Fruit fly (Drosophila melanogaster) whole organism, embryonic: ENCODE measurements around the gene CG44094.
A peak's percentile ranks its signal among the peaks of the same experiment; 100 is the strongest.

Experiments
- Asciz ChIP-seq: fragments of 200-800 bp; sonication (Bioruptor generic); optimal IDR thresholded peaks from 2 replicates; lab custom pipeline; 2017; ENCODE audit warnings: missing biosample characterization, mild to moderate bottlenecking, missing genetic modification characterization, missing genetic modification reagents
- Atf3 ChIP-seq: fragments of 200-800 bp; sonication (Bioruptor generic); optimal IDR thresholded peaks from 3 replicates; lab custom pipeline; 2016; ENCODE audit warnings: missing biosample characterization, missing genetic modification characterization
- BEAF-32 ChIP-seq: fragments of 200-800 bp; sonication (Bioruptor generic); optimal IDR thresholded peaks from 3 replicates; lab custom pipeline; 2017; ENCODE audit warnings: missing biosample characterization, missing genetic modification characterization, mild to moderate bottlenecking, moderate library complexity, missing genetic modification reagents
- CG10979 ChIP-seq: fragments of 200-800 bp; sonication (Bioruptor generic); optimal IDR thresholded peaks from 2 replicates; lab custom pipeline; 2018; ENCODE audit warnings: missing biosample characterization, mild to moderate bottlenecking, missing genetic modification characterization, moderate library complexity
- CG11398 ChIP-seq: fragments of 200-800 bp; sonication (Bioruptor generic); optimal IDR thresholded peaks from 2 replicates; lab custom pipeline; 2016; ENCODE audit warnings: missing biosample characterization, missing genetic modification characterization
- CG12391 ChIP-seq: fragments of 200-800 bp; sonication (Bioruptor generic); optimal IDR thresholded peaks from 3 replicates; lab custom pipeline; 2018; ENCODE audit warnings: missing biosample characterization, mild to moderate bottlenecking, missing genetic modification characterization, moderate library complexity
- CG14965 ChIP-seq: fragments of 200-800 bp; sonication (Bioruptor generic); optimal IDR thresholded peaks from 2 replicates; lab custom pipeline; 2016; ENCODE audit warnings: missing biosample characterization, missing genetic modification characterization, borderline replicate concordance
- CG15011 ChIP-seq: fragments of 200-800 bp; sonication (Bioruptor generic); optimal IDR thresholded peaks from 3 replicates; lab custom pipeline; 2018; ENCODE audit warnings: missing biosample characterization, mild to moderate bottlenecking, missing genetic modification characterization
- CG15696 ChIP-seq: fragments of 200-800 bp; sonication (Bioruptor generic); optimal IDR thresholded peaks from 2 replicates; lab custom pipeline; 2019; ENCODE audit warnings: missing biosample characterization, mild to moderate bottlenecking, missing genetic modification characterization, moderate library complexity
- CG1603 ChIP-seq: fragments of 200-800 bp; sonication (Bioruptor generic); optimal IDR thresholded peaks from 2 replicates; lab custom pipeline; 2019; ENCODE audit warnings: missing biosample characterization, mild to moderate bottlenecking, missing genetic modification characterization, moderate library complexity
- CG16815 ChIP-seq: fragments of 200-800 bp; sonication (Bioruptor generic); optimal IDR thresholded peaks from 3 replicates; lab custom pipeline; 2017; ENCODE audit warnings: missing biosample characterization, mild to moderate bottlenecking, missing genetic modification characterization
- CG18476 ChIP-seq: fragments of 200-800 bp; sonication (Bioruptor generic); optimal IDR thresholded peaks from 2 replicates; lab custom pipeline; 2016; ENCODE audit warnings: missing biosample characterization, mild to moderate bottlenecking, missing genetic modification characterization
- CG2202 ChIP-seq: fragments of 200-800 bp; sonication (Bioruptor generic); optimal IDR thresholded peaks from 2 replicates; lab custom pipeline; 2018; ENCODE audit warnings: missing biosample characterization, mild to moderate bottlenecking, missing genetic modification characterization
- CG2889 ChIP-seq: fragments of 200-800 bp; sonication (Bioruptor generic); IDR thresholded peaks from 3 replicates; pipeline ENCODE4 v1.3.6; 2022; ENCODE audit warnings: missing biosample characterization, missing genetic modification characterization
- CG30403 ChIP-seq: fragments of 200-800 bp; sonication (Bioruptor generic); optimal IDR thresholded peaks from 3 replicates; lab custom pipeline; 2016; ENCODE audit warnings: missing biosample characterization, missing genetic modification characterization
- CG31224 ChIP-seq: fragments of 200-800 bp; sonication (Bioruptor generic); IDR thresholded peaks from 2 replicates; pipeline ENCODE4 v1.3.6; 2022; ENCODE audit warnings: missing biosample characterization, missing genetic modification characterization
- CG31441 ChIP-seq: fragments of 200-800 bp; sonication (Bioruptor generic); IDR thresholded peaks from 2 replicates; pipeline ENCODE4 v1.3.6; 2022; ENCODE audit warnings: missing biosample characterization, missing genetic modification characterization
- CG34224 ChIP-seq: fragments of 200-800 bp; sonication (Bioruptor generic); IDR thresholded peaks from 3 replicates; pipeline ENCODE4 v1.3.6; 2022; ENCODE audit warnings: missing biosample characterization, missing genetic modification characterization; ENCODE audit not compliant: partially characterized antibody
- CG4617 ChIP-seq: fragments of 200-800 bp; sonication (Bioruptor generic); optimal IDR thresholded peaks from 3 replicates; lab custom pipeline; 2016; ENCODE audit warnings: missing biosample characterization, missing genetic modification characterization, borderline replicate concordance
- CG6175 ChIP-seq: fragments of 200-800 bp; sonication (Bioruptor generic); IDR thresholded peaks from 3 replicates; pipeline ENCODE4 v1.3.6; 2022; ENCODE audit warnings: missing biosample characterization, missing genetic modification characterization
- CG7928 ChIP-seq: fragments of 200-800 bp; sonication (Bioruptor generic); optimal IDR thresholded peaks from 2 replicates; lab custom pipeline; 2017; ENCODE audit warnings: missing biosample characterization, mild to moderate bottlenecking, missing genetic modification characterization
- CG9817 ChIP-seq: fragments of 200-800 bp; sonication (Bioruptor generic); optimal IDR thresholded peaks from 2 replicates; lab custom pipeline; 2018; ENCODE audit warnings: missing biosample characterization, mild to moderate bottlenecking, missing genetic modification characterization, moderate library complexity
- CTCF ChIP-seq: fragments of 200-800 bp; sonication (Bioruptor generic); optimal IDR thresholded peaks from 2 replicates; lab custom pipeline; 2017; ENCODE audit warnings: missing biosample characterization, mild to moderate bottlenecking, missing genetic modification characterization, moderate library complexity
- Camta ChIP-seq: fragments of 200-800 bp; sonication (Bioruptor generic); optimal IDR thresholded peaks from 2 replicates; lab custom pipeline; 2016; ENCODE audit warnings: missing biosample characterization, missing genetic modification characterization
- D ChIP-seq, 2 experiments: fragments of 200-800 bp in 1 of 2; fragments of >200 bp in 1 of 2; sonication (Bioruptor generic) in 1 of 2; optimal IDR thresholded peaks; 2 replicates in 1 of 2; 3 replicates in 1 of 2; lab custom pipeline; 2017; ENCODE audit warnings: mild to moderate bottlenecking in 1 of 2, missing biosample characterization in 1 of 2, missing genetic modification characterization in 1 of 2, missing genetic modification reagents in 1 of 2
- D19A ChIP-seq: fragments of 200-800 bp; optimal IDR thresholded peaks from 3 replicates; lab custom pipeline; 2019; ENCODE audit warnings: missing biosample characterization, mild to moderate bottlenecking, missing genetic modification characterization, moderate library complexity
- Dbx ChIP-seq: fragments of 200-800 bp; sonication (Bioruptor generic); IDR thresholded peaks from 3 replicates; pipeline ENCODE4 v1.3.6; 2022; ENCODE audit warnings: missing biosample characterization, missing genetic modification characterization
- Dref ChIP-seq: fragments of 200-800 bp; sonication (Bioruptor generic); IDR thresholded peaks from 2 replicates; pipeline ENCODE4 v1.3.6; 2022; ENCODE audit warnings: missing biosample characterization, missing genetic modification characterization
- NC2β ChIP-seq: fragments of 200-800 bp; sonication (Bioruptor generic); optimal IDR thresholded peaks from 2 replicates; lab custom pipeline; 2016; ENCODE audit warnings: missing biosample characterization, missing genetic modification characterization
- NFAT ChIP-seq: fragments of 200-800 bp; sonication (Bioruptor generic); IDR thresholded peaks from 2 replicates; pipeline ENCODE4 v1.3.6; 2022; ENCODE audit warnings: missing biosample characterization, missing genetic modification characterization
- Poxn ChIP-seq: fragments of 200-800 bp; sonication (Bioruptor generic); IDR thresholded peaks from 2 replicates; pipeline ENCODE4 v1.3.6; 2022; ENCODE audit warnings: missing biosample characterization, missing genetic modification characterization
- Rx ChIP-seq: fragments of 200-800 bp; sonication (Bioruptor generic); IDR thresholded peaks from 2 replicates; pipeline ENCODE4 v1.3.6; 2022; ENCODE audit warnings: missing biosample characterization, missing genetic modification characterization
- Scr ChIP-seq: fragments of 200-800 bp; sonication (Bioruptor generic); IDR thresholded peaks from 2 replicates; pipeline ENCODE4 v1.3.6; 2022; ENCODE audit warnings: missing biosample characterization, missing genetic modification characterization; ENCODE audit not compliant: partially characterized antibody
- YL-1 ChIP-seq: fragments of 200-800 bp; sonication (Bioruptor generic); optimal IDR thresholded peaks from 3 replicates; lab custom pipeline; 2017; ENCODE audit warnings: missing biosample characterization, mild to moderate bottlenecking, missing genetic modification characterization
- abd-A ChIP-seq: fragments of 200-800 bp; sonication (Bioruptor generic); optimal IDR thresholded peaks from 3 replicates; lab custom pipeline; 2019; ENCODE audit warnings: missing biosample characterization, mild to moderate bottlenecking, missing genetic modification characterization, moderate library complexity
- emc ChIP-seq: fragments of 200-800 bp; sonication (Bioruptor generic); optimal IDR thresholded peaks from 2 replicates; lab custom pipeline; 2016; ENCODE audit warnings: missing biosample characterization, missing genetic modification characterization
- en ChIP-seq: fragments of 200-800 bp; sonication (Bioruptor generic); optimal IDR thresholded peaks from 2 replicates; lab custom pipeline; 2016; ENCODE audit warnings: missing biosample characterization, missing genetic modification characterization
- fd64A ChIP-seq: fragments of 200-800 bp; sonication (Bioruptor generic); optimal IDR thresholded peaks from 3 replicates; lab custom pipeline; 2018; ENCODE audit warnings: missing biosample characterization, mild to moderate bottlenecking, missing genetic modification characterization
- gro ChIP-seq: fragments of 200-800 bp; sonication (Bioruptor generic); optimal IDR thresholded peaks from 2 replicates; lab custom pipeline; 2016; ENCODE audit warnings: missing biosample characterization, missing genetic modification characterization
- h ChIP-seq: fragments of >200 bp; optimal IDR thresholded peaks from 2 replicates; lab custom pipeline; 2017
- insv ChIP-seq, 2 experiments: fragments of 200-800 bp; sonication (Bioruptor generic); optimal IDR thresholded peaks; 3 replicates each; lab custom pipeline; 2016 to 2018; ENCODE audit warnings: missing biosample characterization in 2 of 2, missing genetic modification characterization in 2 of 2
- onecut ChIP-seq: fragments of 200-800 bp; sonication (Bioruptor generic); IDR thresholded peaks from 2 replicates; pipeline ENCODE4 v1.3.6; 2022; ENCODE audit warnings: missing biosample characterization, missing genetic modification characterization
- p53 ChIP-seq: fragments of 200-800 bp; sonication (Bioruptor generic); optimal IDR thresholded peaks from 2 replicates; lab custom pipeline; 2016; ENCODE audit warnings: missing biosample characterization, missing genetic modification characterization
- pfk ChIP-seq: fragments of 200-800 bp; sonication (Bioruptor generic); optimal IDR thresholded peaks from 2 replicates; lab custom pipeline; 2018; ENCODE audit warnings: missing biosample characterization, mild to moderate bottlenecking, missing genetic modification characterization, moderate library complexity
- pum ChIP-seq: fragments of 200-800 bp; sonication (Bioruptor generic); optimal IDR thresholded peaks from 2 replicates; lab custom pipeline; 2016; ENCODE audit warnings: missing biosample characterization, missing genetic modification characterization
- schlank ChIP-seq: fragments of 200-800 bp; sonication (Bioruptor generic); optimal IDR thresholded peaks from 2 replicates; lab custom pipeline; 2018; ENCODE audit warnings: missing biosample characterization, mild to moderate bottlenecking, missing genetic modification characterization
- sima ChIP-seq: fragments of 200-800 bp; sonication (Bioruptor generic); optimal IDR thresholded peaks from 2 replicates; lab custom pipeline; 2016; ENCODE audit warnings: missing biosample characterization, missing genetic modification characterization
- slou ChIP-seq: fragments of 200-800 bp; sonication (Bioruptor generic); optimal IDR thresholded peaks from 3 replicates; lab custom pipeline; 2016; ENCODE audit warnings: missing biosample characterization, missing genetic modification characterization
- zen ChIP-seq: fragments of 200-800 bp; sonication (Bioruptor generic); optimal IDR thresholded peaks from 3 replicates; lab custom pipeline; 2018; ENCODE audit warnings: missing biosample characterization, mild to moderate bottlenecking, missing genetic modification characterization, moderate library complexity
- zfh2 ChIP-seq: fragments of 200-800 bp; sonication (Bioruptor generic); optimal IDR thresholded peaks from 2 replicates; lab custom pipeline; 2016; ENCODE audit warnings: missing biosample characterization, missing genetic modification characterization

Gene CG44094

DNA sequence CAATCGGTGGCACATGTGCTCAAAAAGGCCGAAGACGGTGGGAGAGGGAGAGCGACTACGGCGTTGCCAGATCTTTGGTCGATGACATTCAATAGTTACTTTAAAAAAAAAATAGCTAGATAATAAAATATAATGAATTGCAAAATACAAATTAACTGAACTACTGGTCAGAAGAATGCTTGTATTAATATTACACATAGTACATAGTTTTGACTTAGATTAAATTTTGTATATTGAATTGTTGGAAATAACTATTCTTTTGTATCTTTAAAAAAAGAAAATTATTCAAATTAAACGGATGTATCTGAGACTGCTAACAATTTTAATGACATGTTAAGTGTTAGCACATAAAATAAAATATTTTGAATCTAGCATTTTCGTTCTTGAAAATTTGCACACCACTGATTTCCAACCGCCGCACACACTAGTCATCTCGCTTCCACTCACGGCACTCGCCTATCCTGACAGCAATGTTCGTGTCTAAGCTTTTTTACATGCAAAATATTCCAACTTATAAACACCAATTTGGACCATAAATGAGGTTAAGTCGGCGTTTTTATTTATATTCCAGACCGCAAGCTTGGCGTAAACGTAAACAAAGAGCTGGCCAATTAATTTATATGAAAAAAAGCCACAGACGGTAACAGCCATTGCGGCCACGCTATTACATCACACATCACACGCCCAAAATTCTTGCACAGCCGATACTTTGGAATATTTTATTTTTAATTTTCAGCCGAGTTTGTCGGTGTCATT lies 1.3 kb downstream of the CG44094 start (continued):
- no peak for TF ChIP-seq CG34224 (GFP tag; lab: Robert Waterston, UW)
- TF ChIP-seq BEAF-32 (GFP tag; lab: Kevin White, UChicago), result peak; percentile 57
- TF ChIP-seq zen, result peak; percentile 61
- peak; percentile 68 for TF ChIP-seq CG15011 (GFP tag; lab: Kevin White, UChicago)
- peak; percentile 78; the same call in 2 of the 3 replicates for TF ChIP-seq Dbx (GFP tag; lab: Robert Waterston, UW)
- TF ChIP-seq CG1603 (tag; lab: Kevin White, UChicago), result peak; percentile 16
- TF ChIP-seq CG12391 (tag; lab: Kevin White, UChicago), result peak; percentile 87
- TF ChIP-seq NC2β (GFP tag; lab: Kevin White, UChicago), result no peak
- peak; percentile 53 for TF ChIP-seq YL-1
- peak; percentile 61 for TF ChIP-seq zfh2
- peak; percentile 60 for TF ChIP-seq CG31224 (GFP tag; lab: Robert Waterston, UW)
- TF ChIP-seq Rx (GFP tag; lab: Robert Waterston, UW), result no peak; the same call in 1 of the 2 replicates
- TF ChIP-seq Poxn, result no peak
- TF ChIP-seq pfk (GFP tag; lab: Kevin White, UChicago), result no peak
- TF ChIP-seq Camta (GFP tag; lab: Kevin White, UChicago), result peak; percentile 70
- TF ChIP-seq CG18476, result peak; percentile 38
- TF ChIP-seq CG2202 (tag; lab: Kevin White, UChicago), result peak; percentile 20
- no peak for TF ChIP-seq Dref (GFP tag; lab: Robert Waterston, UW)
- peak; percentile 52 for TF ChIP-seq slou (GFP tag; lab: Kevin White, UChicago)
- no peak for TF ChIP-seq CG6175 (GFP tag; lab: Robert Waterston, UW)
- no peak for TF ChIP-seq schlank (tag; lab: Kevin White, UChicago)
- no peak for TF ChIP-seq p53 (GFP tag; lab: Kevin White, UChicago)
- peak; percentile 78 for TF ChIP-seq CG10979 (tag; lab: Kevin White, UChicago)
- no peak for TF ChIP-seq NFAT
- no peak for TF ChIP-seq en
- TF ChIP-seq h (lab: Kevin White, UChicago), result no peak
- TF ChIP-seq CTCF (GFP tag; lab: Kevin White, UChicago), result no peak
- no peak for TF ChIP-seq insv (GFP tag; optimal IDR thresholded peaks at IDR 0.05; lab: Kevin White, UChicago)
- TF ChIP-seq Atf3 (GFP tag; lab: Kevin White, UChicago), result no peak
- peak; percentile 13 for TF ChIP-seq CG11398 (GFP tag; lab: Kevin White, UChicago)
- no peak for TF ChIP-seq fd64A
- peak; percentile 66 for TF ChIP-seq CG9817 (tag; lab: Kevin White, UChicago)
- peak; percentile 36 for TF ChIP-seq onecut
- TF ChIP-seq gro (GFP tag; lab: Kevin White, UChicago), result no peak
- TF ChIP-seq Asciz (GFP tag; lab: Kevin White, UChicago), result peak; percentile 54
- peak; percentile 44 for TF ChIP-seq pum (GFP tag; lab: Kevin White, UChicago)
- peak; percentile 72 for TF ChIP-seq D19A (tag; lab: Kevin White, UChicago)
- no peak for TF ChIP-seq sima (GFP tag; lab: Kevin White, UChicago)
- TF ChIP-seq CG14965 (GFP tag; lab: Kevin White, UChicago), result no peak
- TF ChIP-seq CG7928, result peak; percentile 13
- TF ChIP-seq CG4617 (GFP tag; lab: Kevin White, UChicago), result no peak
- TF ChIP-seq CG2889 (GFP tag; lab: Robert Waterston, UW), result no peak
- TF ChIP-seq D (optimal IDR thresholded peaks at IDR 0.05; lab: Kevin White, UChicago), result no peak
- TF ChIP-seq D (GFP tag; optimal IDR thresholded peaks at IDR 0.05; lab: Kevin White, UChicago), result peak; percentile 44
- TF ChIP-seq abd-A, result no peak
- TF ChIP-seq Scr, result no peak
- peak; percentile 83 for TF ChIP-seq CG31441 (GFP tag; lab: Robert Waterston, UW)
- TF ChIP-seq emc (GFP tag; lab: Kevin White, UChicago), result no peak
- peak; percentile 74 for TF ChIP-seq CG15696 (tag; lab: Kevin White, UChicago)
- TF ChIP-seq CG30403 (GFP tag; lab: Kevin White, UChicago), result peak; percentile 91
- peak; percentile 71 for TF ChIP-seq CG16815 (GFP tag; lab: Kevin White, UChicago)
